Worm (Caenorhabditis elegans): ENCODE measurements around the gene B0228.6.

Gene B0228.6

DNA sequence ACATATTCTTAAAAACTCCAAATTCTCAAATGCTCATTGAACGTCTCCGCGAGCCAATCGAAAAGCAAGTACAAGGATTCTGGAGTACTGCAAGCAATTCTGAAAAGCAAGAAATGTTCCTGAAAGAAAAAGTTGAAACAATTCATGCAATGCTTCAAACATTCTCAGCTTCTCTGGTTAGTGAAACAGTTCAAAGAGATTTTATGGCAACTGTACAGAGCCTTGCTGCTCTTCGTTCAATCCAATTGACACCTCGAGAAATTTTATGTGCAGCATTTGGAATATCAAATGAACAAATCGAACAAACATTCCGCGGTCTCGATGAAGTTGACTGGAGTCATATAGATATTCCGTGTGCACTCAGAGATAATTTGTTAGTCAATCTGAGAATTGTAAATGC, 18.2 kb downstream of the B0228.6 start:
- TF ChIP-seq ztf-23 (GFP tag; IDR thresholded peaks at IDR 0.05) (no peak), cog-1 (tag; optimal IDR thresholded peaks at IDR 0.05) (no peak), klf-2 (GFP tag; conservative IDR thresholded peaks at IDR 0.05) (no peak), T22C8.4 (GFP tag; IDR thresholded peaks at IDR 0.05) (no peak)

DNA sequence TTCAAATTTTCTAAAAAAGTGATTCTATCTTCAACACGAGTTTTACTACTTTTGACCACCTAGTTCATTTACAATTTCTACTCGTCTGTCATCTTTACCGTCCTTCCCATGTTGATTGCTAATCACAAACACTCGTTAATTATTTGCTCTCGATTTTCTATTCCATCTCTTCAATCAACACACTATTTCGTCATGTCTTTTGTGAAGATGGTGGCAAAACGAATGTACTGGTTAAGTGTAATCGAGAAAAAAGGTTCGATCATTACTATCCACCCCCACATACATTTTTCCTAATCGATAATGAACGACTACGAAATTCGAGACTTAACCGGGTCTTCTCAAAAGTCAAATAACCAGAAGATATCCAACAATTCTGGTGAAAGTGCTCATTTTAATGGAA, 30.4 kb downstream of the B0228.6 start, which contains the start of gene cpna-2:
TSS of gene cpna-2 (plus strand) at position 301 of the 400 bp plus-strand sequence.
- TF ChIP-seq ztf-23 (GFP tag; IDR thresholded peaks at IDR 0.05) (no peak), klf-2 (GFP tag; conservative IDR thresholded peaks at IDR 0.05) (no peak), ztf-29 (GFP tag; IDR thresholded peaks at IDR 0.05) (no peak), T22C8.4 (GFP tag; IDR thresholded peaks at IDR 0.05) (no peak), flt-1 (GFP tag; IDR thresholded peaks at IDR 0.05) (no peak), cog-1 (tag; optimal IDR thresholded peaks at IDR 0.05) (no peak)

DNA sequence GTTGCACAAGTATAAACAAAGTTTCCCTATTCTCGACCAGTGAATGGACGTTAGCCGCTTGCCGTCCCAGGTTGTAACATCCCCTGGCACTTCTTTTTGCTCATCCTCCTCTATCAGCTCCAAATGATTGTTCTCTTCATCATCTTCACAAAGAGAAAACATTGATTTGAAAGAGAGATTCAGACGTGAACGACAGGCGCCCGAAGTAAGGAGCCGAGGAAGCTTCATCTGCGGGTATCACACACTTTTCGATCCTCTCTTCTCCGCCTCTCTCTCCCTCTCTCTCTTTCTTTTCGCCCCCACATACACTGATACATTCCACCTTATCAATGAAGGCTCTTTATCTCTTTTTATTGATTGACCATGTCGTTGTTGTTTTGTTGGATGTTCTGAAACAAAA, 32.2 kb downstream of the B0228.6 start:
- no peak for TF ChIP-seq ztf-29 (GFP tag; IDR thresholded peaks at IDR 0.05)
- no peak for TF ChIP-seq T22C8.4 (GFP tag; IDR thresholded peaks at IDR 0.05)
- no peak for TF ChIP-seq cog-1 (tag; optimal IDR thresholded peaks at IDR 0.05)
- no peak for TF ChIP-seq ztf-23 (GFP tag; IDR thresholded peaks at IDR 0.05)
- no peak for TF ChIP-seq klf-2 (GFP tag; conservative IDR thresholded peaks at IDR 0.05)
- no peak for TF ChIP-seq flt-1 (GFP tag; IDR thresholded peaks at IDR 0.05)
- TF ChIP-seq ref-1 (GFP tag; conservative IDR thresholded peaks at IDR 0.05), result no peak
- no peak for TF ChIP-seq med-1 (GFP tag; optimal IDR thresholded peaks at IDR 0.05; ENCODE audit: insufficient read depth)
- no peak for TF ChIP-seq tab-1 (GFP tag; IDR thresholded peaks at IDR 0.05)

DNA sequence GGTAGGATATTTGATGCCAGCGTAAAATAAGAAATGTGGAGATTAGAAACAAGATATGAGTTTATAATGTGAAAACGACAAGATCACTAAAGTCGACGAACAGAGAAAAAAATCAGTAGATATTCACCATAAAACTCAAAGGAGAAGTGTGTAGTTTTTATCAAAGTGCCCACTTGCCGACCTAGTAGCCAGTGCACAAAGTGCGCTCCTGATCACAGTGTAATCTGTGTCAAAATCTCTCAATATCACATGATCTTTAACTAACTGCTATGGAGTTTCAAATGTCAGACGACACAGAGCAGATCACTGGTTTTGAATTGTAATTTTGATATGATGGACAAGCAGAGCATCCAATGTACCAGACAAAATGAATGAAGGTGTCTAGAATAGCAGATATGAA, 34.5 kb downstream of the B0228.6 start:
- TF ChIP-seq flt-1 (GFP tag; IDR thresholded peaks at IDR 0.05), result no peak
- no peak for TF ChIP-seq ref-1 (GFP tag; conservative IDR thresholded peaks at IDR 0.05)
- TF ChIP-seq klf-2 (GFP tag; conservative IDR thresholded peaks at IDR 0.05), result no peak
- no peak for TF ChIP-seq tab-1 (GFP tag; IDR thresholded peaks at IDR 0.05)
- TF ChIP-seq ztf-23 (GFP tag; IDR thresholded peaks at IDR 0.05), result no peak
- no peak for TF ChIP-seq ztf-29 (GFP tag; IDR thresholded peaks at IDR 0.05)
- TF ChIP-seq cog-1 (tag; optimal IDR thresholded peaks at IDR 0.05), result no peak

DNA sequence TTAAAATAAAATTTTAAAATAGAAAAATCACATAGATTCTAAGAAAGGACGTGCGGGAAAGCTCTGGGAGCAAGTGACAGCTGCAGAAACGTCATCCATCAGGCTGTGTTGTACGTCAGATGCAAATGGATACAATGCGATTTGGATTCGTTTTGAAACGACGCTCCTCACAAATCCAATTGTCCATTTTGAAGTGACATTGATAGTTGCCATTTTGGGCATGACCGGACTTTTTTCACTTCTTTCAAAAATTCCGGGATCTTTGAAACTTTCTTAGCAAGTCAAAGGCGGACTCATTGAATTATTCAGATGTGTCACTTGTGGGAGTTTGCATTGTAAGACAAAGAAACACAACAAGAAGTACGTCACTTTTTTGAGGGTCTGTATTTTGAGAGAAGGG, 35.9 kb downstream of the B0228.6 start:
- no peak for TF ChIP-seq cog-1 (tag; optimal IDR thresholded peaks at IDR 0.05)
- no peak for TF ChIP-seq ztf-29 (GFP tag; IDR thresholded peaks at IDR 0.05)
- no peak for TF ChIP-seq med-1 (GFP tag; optimal IDR thresholded peaks at IDR 0.05; ENCODE audit: insufficient read depth)
- TF ChIP-seq ref-1 (GFP tag; conservative IDR thresholded peaks at IDR 0.05), result no peak
- no peak for TF ChIP-seq tab-1 (GFP tag; IDR thresholded peaks at IDR 0.05)
- no peak for TF ChIP-seq klf-2 (GFP tag; conservative IDR thresholded peaks at IDR 0.05)
- no peak for TF ChIP-seq ztf-23 (GFP tag; IDR thresholded peaks at IDR 0.05)

DNA sequence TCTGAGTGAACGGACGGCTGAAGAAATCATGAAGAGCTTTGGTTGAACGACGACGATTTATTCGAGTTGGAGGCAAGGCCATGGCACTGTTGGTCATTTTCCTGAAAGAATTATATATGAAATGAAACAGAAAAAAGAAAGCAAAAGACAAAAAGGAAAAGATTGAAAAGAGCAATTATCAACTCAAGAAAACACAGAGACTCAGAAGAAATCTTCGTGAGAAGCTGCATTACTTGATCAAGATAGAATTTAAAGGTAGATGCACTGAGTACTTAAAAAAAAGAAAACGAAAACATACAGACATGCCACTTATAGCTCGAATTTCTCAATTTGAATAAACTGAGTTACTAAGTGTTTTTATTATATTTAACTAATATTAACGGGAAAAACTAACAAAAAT, 36.5 kb downstream of the B0228.6 start, which contains the start of gene cpna-5:
TSS of gene cpna-5 (minus strand) at position 101 of the 400 bp plus-strand sequence.
- TF ChIP-seq flt-1 (GFP tag; IDR thresholded peaks at IDR 0.05) (no peak), cog-1 (tag; optimal IDR thresholded peaks at IDR 0.05) (no peak), tab-1 (GFP tag; IDR thresholded peaks at IDR 0.05) (no peak), klf-2 (GFP tag; conservative IDR thresholded peaks at IDR 0.05) (no peak), med-1 (GFP tag; optimal IDR thresholded peaks at IDR 0.05; ENCODE audit: insufficient read depth) (no peak), ztf-23 (GFP tag; IDR thresholded peaks at IDR 0.05) (no peak), ztf-29 (GFP tag; IDR thresholded peaks at IDR 0.05) (no peak), T22C8.4 (GFP tag; IDR thresholded peaks at IDR 0.05) (no peak), ref-1 (GFP tag; conservative IDR thresholded peaks at IDR 0.05) (no peak)

DNA sequence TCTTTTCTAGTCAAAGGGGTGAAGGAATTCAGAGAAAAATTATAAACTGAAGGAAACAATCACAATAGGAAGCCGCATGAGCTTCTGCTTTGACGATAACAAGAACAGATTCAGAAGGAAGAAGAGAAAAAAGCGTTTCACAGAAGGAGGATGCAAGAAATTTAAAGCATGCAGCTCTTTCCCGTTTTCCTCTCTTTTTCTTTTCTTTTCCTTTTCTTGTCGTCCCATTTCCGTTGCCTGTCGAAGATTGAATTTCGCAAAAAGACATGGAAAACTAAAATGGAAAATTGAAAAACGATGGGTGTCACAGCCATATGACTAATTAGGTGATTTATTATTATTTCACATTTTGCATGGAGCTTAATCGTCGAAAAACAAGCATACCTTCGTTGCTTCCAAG, 38.9 kb downstream of the B0228.6 start:
- TF ChIP-seq cog-1 (tag; optimal IDR thresholded peaks at IDR 0.05), result no peak
- TF ChIP-seq ref-1 (GFP tag; conservative IDR thresholded peaks at IDR 0.05), result no peak
- no peak for TF ChIP-seq tab-1 (GFP tag; IDR thresholded peaks at IDR 0.05)
- no peak for TF ChIP-seq flt-1 (GFP tag; IDR thresholded peaks at IDR 0.05)
- no peak for TF ChIP-seq klf-2 (GFP tag; conservative IDR thresholded peaks at IDR 0.05)
- TF ChIP-seq T22C8.4 (GFP tag; IDR thresholded peaks at IDR 0.05), result no peak
- no peak for TF ChIP-seq ztf-23 (GFP tag; IDR thresholded peaks at IDR 0.05)
- TF ChIP-seq ztf-29 (GFP tag; IDR thresholded peaks at IDR 0.05), result no peak
- no peak for TF ChIP-seq med-1 (GFP tag; optimal IDR thresholded peaks at IDR 0.05; ENCODE audit: insufficient read depth)

DNA sequence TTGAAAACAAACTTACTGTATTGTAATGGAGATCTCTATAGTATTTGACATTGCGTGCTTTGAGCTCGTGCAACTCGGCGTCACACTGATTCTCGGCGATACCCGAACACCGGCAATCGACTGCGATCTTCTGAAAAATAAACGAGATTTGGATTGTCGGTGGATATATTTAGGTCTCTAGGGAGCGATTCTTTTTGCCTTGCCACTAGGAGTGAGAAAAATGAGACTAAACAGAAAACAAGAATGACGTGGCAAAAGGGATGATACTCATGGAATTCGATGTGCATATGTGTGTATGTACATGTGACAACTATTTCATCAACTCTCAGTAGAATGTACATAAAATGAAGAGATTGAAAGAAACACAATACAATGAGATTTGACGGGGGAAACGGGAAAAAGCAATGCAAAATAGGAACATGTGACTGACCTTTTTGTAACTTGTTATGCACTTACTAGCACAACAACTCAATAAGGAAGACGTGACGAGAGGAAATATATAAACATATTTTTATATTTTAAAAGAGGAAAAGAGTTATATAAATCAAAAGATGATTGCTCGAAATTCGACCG, 40.3 kb downstream of the B0228.6 start:
- TF ChIP-seq klf-2 (GFP tag; conservative IDR thresholded peaks at IDR 0.05) (no peak), ref-1 (GFP tag; conservative IDR thresholded peaks at IDR 0.05) (no peak), med-1 (GFP tag; optimal IDR thresholded peaks at IDR 0.05; ENCODE audit: insufficient read depth) (no peak), flt-1 (GFP tag; IDR thresholded peaks at IDR 0.05) (no peak), cog-1 (tag; optimal IDR thresholded peaks at IDR 0.05) (no peak), tab-1 (GFP tag; IDR thresholded peaks at IDR 0.05) (no peak), ztf-29 (GFP tag; IDR thresholded peaks at IDR 0.05) (no peak), T22C8.4 (GFP tag; IDR thresholded peaks at IDR 0.05) (no peak), ztf-23 (GFP tag; IDR thresholded peaks at IDR 0.05) (no peak)

DNA sequence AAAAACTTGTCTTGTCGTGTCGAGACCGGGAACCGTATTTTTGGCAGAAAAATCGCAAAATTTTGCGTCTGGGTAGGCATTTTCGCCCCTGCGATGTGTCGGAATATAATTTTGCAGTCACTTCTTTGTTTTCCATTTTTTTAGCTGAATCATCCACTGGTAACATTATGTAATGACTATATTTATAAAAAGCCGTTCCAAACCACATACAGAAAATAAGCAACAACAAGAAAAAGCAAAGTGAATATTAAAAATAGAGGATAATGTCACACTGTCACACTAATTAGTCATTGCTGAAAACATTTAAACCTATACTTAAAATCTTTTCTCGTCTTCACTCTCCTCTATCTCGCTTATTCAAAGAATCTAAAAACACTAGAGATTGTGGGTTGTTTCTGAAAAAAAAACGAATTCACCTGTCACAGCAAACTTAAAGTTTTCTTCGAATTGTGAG, 45.6 kb downstream of the B0228.6 start, which contains the start of gene sre-1:
TSS of gene sre-1 (plus strand) at position 404 of the 454 bp plus-strand sequence.
- no peak for TF ChIP-seq ref-1 (GFP tag; conservative IDR thresholded peaks at IDR 0.05)
- no peak for TF ChIP-seq flt-1 (GFP tag; IDR thresholded peaks at IDR 0.05)
- TF ChIP-seq ztf-29 (GFP tag; IDR thresholded peaks at IDR 0.05), result no peak
- TF ChIP-seq T22C8.4 (GFP tag; IDR thresholded peaks at IDR 0.05), result no peak
- no peak for TF ChIP-seq cog-1 (tag; optimal IDR thresholded peaks at IDR 0.05)
- no peak for TF ChIP-seq ztf-23 (GFP tag; IDR thresholded peaks at IDR 0.05)
- TF ChIP-seq tab-1 (GFP tag; IDR thresholded peaks at IDR 0.05), result no peak

DNA sequence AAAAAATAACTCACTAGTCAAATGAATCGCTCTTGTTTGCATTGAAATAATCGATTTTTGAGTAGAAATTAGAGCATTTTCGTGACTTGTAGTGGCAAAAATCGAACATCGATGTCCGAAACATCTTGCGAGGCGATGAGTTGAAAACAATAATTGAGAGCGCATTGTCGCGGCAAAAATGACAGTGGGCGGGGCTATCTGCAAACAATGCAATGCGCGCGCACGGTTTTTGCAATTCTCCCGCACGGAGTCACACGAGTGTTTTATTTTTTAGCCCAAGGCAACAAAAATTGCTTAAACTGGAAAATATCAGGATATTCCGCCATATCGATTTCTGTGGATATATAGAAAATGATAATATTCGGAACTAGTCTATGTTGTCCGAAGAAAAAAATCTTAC, 46.4 kb downstream of the B0228.6 start, which contains the start of gene B0495.9:
TSS of gene B0495.9 (minus strand) at position 171 of the 400 bp plus-strand sequence.
- TF ChIP-seq ztf-29 (GFP tag; IDR thresholded peaks at IDR 0.05) (peak; percentile 79), klf-2 (GFP tag; conservative IDR thresholded peaks at IDR 0.05) (peak; percentile 88), ztf-23 (GFP tag; IDR thresholded peaks at IDR 0.05) (peak; percentile 93), cog-1 (tag; optimal IDR thresholded peaks at IDR 0.05) (peak; percentile 76), flt-1 (GFP tag; IDR thresholded peaks at IDR 0.05) (peak; percentile 95), ref-1 (GFP tag; conservative IDR thresholded peaks at IDR 0.05) (peak; percentile 58; the same call in 1 of the 2 replicates), tab-1 (GFP tag; IDR thresholded peaks at IDR 0.05) (peak; percentile 91), med-1 (GFP tag; optimal IDR thresholded peaks at IDR 0.05; ENCODE audit: insufficient read depth) (peak; percentile 97), T22C8.4 (GFP tag; IDR thresholded peaks at IDR 0.05) (peak; percentile 77)
